Worm (Caenorhabditis elegans) whole organism, L3 larva: ENCODE results near the gene mcm-7.

Experiments used
- daf-12 ChIP-seq: fragments of 150-350 bp; optimal IDR thresholded peaks from 2 replicates; lab custom pipeline; 2014; ENCODE audit warnings: missing biosample characterization, missing genetic modification reagents, missing genetic modification characterization
- elt-1 ChIP-seq: fragments of 150-350 bp; optimal IDR thresholded peaks from 2 replicates; lab custom pipeline; 2014; ENCODE audit warnings: missing biosample characterization, missing genetic modification characterization
- jun-1 ChIP-seq: fragments of 150-350 bp; optimal IDR thresholded peaks from 2 replicates; lab custom pipeline; 2014; ENCODE audit warnings: missing biosample characterization, missing genetic modification reagents, missing genetic modification characterization
- lin-39 ChIP-seq: fragments of 150-350 bp; optimal IDR thresholded peaks from 2 replicates; lab custom pipeline; 2018; ENCODE audit warnings: missing biosample characterization, missing genetic modification reagents, missing genetic modification characterization
- nfya-1 ChIP-seq: sonication (generic microtip); optimal IDR thresholded peaks from 2 replicates; lab custom pipeline; 2017; ENCODE audit warnings: missing genetic modification characterization, mild to moderate bottlenecking, missing compliant biosample characterization, antibody characterized with exemption, moderate library complexity; ENCODE audit not compliant: insufficient read depth
- nhr-11 ChIP-seq: fragments of 150-350 bp; optimal IDR thresholded peaks from 2 replicates; lab custom pipeline; 2014; ENCODE audit warnings: missing biosample characterization, missing genetic modification characterization
- nhr-23 ChIP-seq: fragments of 150-350 bp; optimal IDR thresholded peaks from 2 replicates; lab custom pipeline; 2014; ENCODE audit warnings: missing biosample characterization, missing genetic modification reagents, missing genetic modification characterization
- nhr-28 ChIP-seq: fragments of 150-350 bp; optimal IDR thresholded peaks from 2 replicates; lab custom pipeline; 2014; ENCODE audit warnings: missing biosample characterization, missing genetic modification characterization
- nhr-77 ChIP-seq: fragments of 150-350 bp; optimal IDR thresholded peaks from 2 replicates; lab custom pipeline; 2014; ENCODE audit warnings: missing biosample characterization, missing genetic modification characterization
- pha-4 ChIP-seq: fragments of 150-350 bp; optimal IDR thresholded peaks from 2 replicates; lab custom pipeline; 2014; ENCODE audit warnings: missing biosample characterization, missing genetic modification reagents, missing genetic modification characterization
- tbx-2 ChIP-seq: sonication (generic microtip); optimal IDR thresholded peaks from 2 replicates; lab custom pipeline; 2016; ENCODE audit warnings: mild to moderate bottlenecking, missing genetic modification characterization, missing compliant biosample characterization
- unc-62 ChIP-seq: fragments of 150-350 bp; sonication (generic microtip); optimal IDR thresholded peaks from 4 replicates; lab custom pipeline; 2014; ENCODE audit warnings: missing biosample characterization, missing genetic modification reagents, missing genetic modification characterization
- zag-1 ChIP-seq: fragments of 150-350 bp; optimal IDR thresholded peaks from 2 replicates; lab custom pipeline; 2014; ENCODE audit warnings: missing biosample characterization, missing genetic modification characterization
- ztf-11 ChIP-seq: fragments of 150-350 bp; optimal IDR thresholded peaks from 2 replicates; lab custom pipeline; 2014; ENCODE audit warnings: missing biosample characterization, missing genetic modification characterization

DNA sequence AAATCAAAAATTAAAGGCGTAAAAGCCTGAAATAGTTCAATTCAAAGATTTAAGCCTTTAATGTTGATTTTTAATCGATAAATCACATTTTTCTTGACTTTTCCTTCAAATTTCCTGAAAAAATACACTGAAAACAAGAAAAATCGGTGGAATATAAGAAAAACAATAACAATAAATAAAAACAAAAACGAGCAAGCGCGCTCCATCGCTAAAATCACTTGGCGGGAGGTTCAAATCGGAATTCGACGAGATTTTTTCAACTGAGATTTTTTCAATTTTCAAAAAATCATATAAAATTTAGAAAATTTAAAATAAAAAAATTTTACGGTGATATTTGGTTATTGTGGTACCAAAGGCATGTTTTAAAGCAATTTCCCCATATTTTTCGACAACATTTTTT, 7.5 kb upstream of the mcm-7 start:
- TF ChIP-seq unc-62, result no peak
- TF ChIP-seq nhr-28 (tag; lab: Kevin White, UChicago), result no peak
- TF ChIP-seq jun-1, result no peak
- TF ChIP-seq nhr-11, result no peak
- no peak for TF ChIP-seq elt-1
- no peak for TF ChIP-seq daf-12
- TF ChIP-seq nhr-23 (tag; lab: Kevin White, UChicago), result no peak
- TF ChIP-seq lin-39 (tag; lab: Kevin White, UChicago), result no peak
- no peak for TF ChIP-seq zag-1 (tag; lab: Kevin White, UChicago)
- TF ChIP-seq nfya-1 (tag; lab: Kevin White, UChicago), result no peak
- TF ChIP-seq tbx-2 (tag; lab: Kevin White, UChicago), result no peak
- no peak for TF ChIP-seq nhr-77 (tag; lab: Kevin White, UChicago)
- no peak for TF ChIP-seq ztf-11 (tag; lab: Kevin White, UChicago)
- TF ChIP-seq pha-4, result no peak
